Fruit fly (Drosophila melanogaster) whole organism, embryonic: ENCODE results near the gene GstZ1.

Source experiments
- Atf3 ChIP-seq: fragments of 200-800 bp; sonication (Bioruptor generic); optimal IDR thresholded peaks from 3 replicates; lab custom pipeline; 2016; ENCODE audit warnings: missing biosample characterization, missing genetic modification characterization
- Atf6 ChIP-seq: fragments of 200-800 bp; sonication (Bioruptor generic); IDR thresholded peaks from 2 replicates; pipeline ENCODE4 v1.3.6; 2022; ENCODE audit warnings: missing biosample characterization, missing genetic modification characterization
- BEAF-32 ChIP-seq: fragments of 200-800 bp; sonication (Bioruptor generic); optimal IDR thresholded peaks from 3 replicates; lab custom pipeline; 2017; ENCODE audit warnings: missing biosample characterization, missing genetic modification characterization, mild to moderate bottlenecking, moderate library complexity, missing genetic modification reagents
- CG10274 ChIP-seq: fragments of 200-800 bp; sonication (Bioruptor generic); optimal IDR thresholded peaks from 3 replicates; lab custom pipeline; 2017; ENCODE audit warnings: missing biosample characterization, mild to moderate bottlenecking, missing genetic modification characterization
- CG10321 ChIP-seq: fragments of 200-800 bp; sonication (Bioruptor generic); IDR thresholded peaks from 2 replicates; pipeline ENCODE4 v1.3.6; 2022; ENCODE audit warnings: missing biosample characterization, missing genetic modification characterization
- CG11093 ChIP-seq: fragments of 200-800 bp; sonication (Bioruptor generic); IDR thresholded peaks from 3 replicates; pipeline ENCODE4 v1.3.6; 2022; ENCODE audit warnings: missing biosample characterization, missing genetic modification characterization
- CG12391 ChIP-seq: fragments of 200-800 bp; sonication (Bioruptor generic); optimal IDR thresholded peaks from 3 replicates; lab custom pipeline; 2018; ENCODE audit warnings: missing biosample characterization, mild to moderate bottlenecking, missing genetic modification characterization, moderate library complexity
- CG13287 ChIP-seq: fragments of 200-800 bp; sonication (Bioruptor generic); IDR thresholded peaks from 2 replicates; pipeline ENCODE4 v1.3.6; 2022; ENCODE audit warnings: missing biosample characterization, missing genetic modification characterization; ENCODE audit not compliant: partially characterized antibody
- CG13775 ChIP-seq: fragments of 200-800 bp; sonication (Bioruptor generic); optimal IDR thresholded peaks from 3 replicates; lab custom pipeline; 2017; ENCODE audit warnings: missing biosample characterization, mild to moderate bottlenecking, missing genetic modification characterization
- CG14441 ChIP-seq: fragments of 200-800 bp; sonication (Bioruptor generic); IDR thresholded peaks from 2 replicates; pipeline ENCODE4 v1.3.6; 2022; ENCODE audit warnings: missing biosample characterization, missing genetic modification characterization
- CG15479 ChIP-seq: fragments of 200-800 bp; sonication (Bioruptor generic); optimal IDR thresholded peaks from 3 replicates; lab custom pipeline; 2019; ENCODE audit warnings: missing biosample characterization, mild to moderate bottlenecking, missing genetic modification characterization, moderate library complexity
- CG18011 ChIP-seq: fragments of 200-800 bp; sonication (Bioruptor generic); optimal IDR thresholded peaks from 2 replicates; lab custom pipeline; 2017; ENCODE audit warnings: missing biosample characterization, missing genetic modification characterization, mild to moderate bottlenecking, moderate library complexity, missing genotype
- CG34422 ChIP-seq: fragments of 200-800 bp; sonication (Bioruptor generic); IDR thresholded peaks from 3 replicates; pipeline ENCODE4 v1.3.6; 2022; ENCODE audit warnings: missing biosample characterization, missing genetic modification characterization
- CG4404 ChIP-seq: fragments of 200-800 bp; sonication (Bioruptor generic); IDR thresholded peaks from 2 replicates; pipeline ENCODE4 v1.3.6; 2022; ENCODE audit warnings: missing biosample characterization, missing genetic modification characterization
- CG5953 ChIP-seq: fragments of 200-800 bp; sonication (Bioruptor generic); IDR thresholded peaks from 2 replicates; pipeline ENCODE4 v1.3.6; 2022; ENCODE audit warnings: missing biosample characterization, missing genetic modification characterization
- CG6175 ChIP-seq: fragments of 200-800 bp; sonication (Bioruptor generic); IDR thresholded peaks from 3 replicates; pipeline ENCODE4 v1.3.6; 2022; ENCODE audit warnings: missing biosample characterization, missing genetic modification characterization
- CG6689 ChIP-seq: fragments of 200-800 bp; sonication (Bioruptor generic); IDR thresholded peaks from 2 replicates; pipeline ENCODE4 v1.3.6; 2022; ENCODE audit warnings: missing biosample characterization, missing genetic modification characterization
- CG7928 ChIP-seq: fragments of 200-800 bp; sonication (Bioruptor generic); optimal IDR thresholded peaks from 2 replicates; lab custom pipeline; 2017; ENCODE audit warnings: missing biosample characterization, mild to moderate bottlenecking, missing genetic modification characterization
- CG8290 ChIP-seq, 3 experiments: fragments of 200-800 bp; sonication (Bioruptor generic); optimal IDR thresholded peaks; 2 replicates each; lab custom pipeline; 2016 to 2019; ENCODE audit warnings: missing biosample characterization in 3 of 3, missing genetic modification characterization in 3 of 3, mild to moderate bottlenecking in 2 of 3, moderate library complexity in 1 of 3
- CG8478 ChIP-seq: fragments of >200 bp; optimal IDR thresholded peaks from 2 replicates; lab custom pipeline; 2018
- CG9727 ChIP-seq: fragments of 200-800 bp; sonication (Bioruptor generic); optimal IDR thresholded peaks from 3 replicates; lab custom pipeline; 2017; ENCODE audit warnings: missing biosample characterization, mild to moderate bottlenecking, missing genetic modification characterization
- CoRest ChIP-seq: fragments of 200-800 bp; sonication (Bioruptor generic); optimal IDR thresholded peaks from 3 replicates; lab custom pipeline; 2018; ENCODE audit warnings: missing biosample characterization, mild to moderate bottlenecking, missing genetic modification characterization, moderate library complexity
- CrebB ChIP-seq: fragments of 200-800 bp; sonication (Bioruptor generic); optimal IDR thresholded peaks from 3 replicates; lab custom pipeline; 2018; ENCODE audit warnings: missing biosample characterization, mild to moderate bottlenecking, missing genetic modification characterization
- D19A ChIP-seq: fragments of 200-800 bp; optimal IDR thresholded peaks from 3 replicates; lab custom pipeline; 2019; ENCODE audit warnings: missing biosample characterization, mild to moderate bottlenecking, missing genetic modification characterization, moderate library complexity
- Dek ChIP-seq: fragments of 200-800 bp; sonication (Bioruptor generic); optimal IDR thresholded peaks from 3 replicates; lab custom pipeline; 2019; ENCODE audit warnings: missing biosample characterization, mild to moderate bottlenecking, missing genetic modification characterization, moderate library complexity
- Dfd ChIP-seq, 2 experiments: fragments of >200 bp; optimal IDR thresholded peaks; 2 replicates each; lab custom pipeline; 2017; ENCODE audit warnings: missing biosample characterization in 2 of 2, missing genetic modification characterization in 2 of 2
- Ets65A ChIP-seq: fragments of 200-800 bp; sonication (Bioruptor generic); peaks from one replicate; lab custom pipeline; 2016; ENCODE audit warnings: missing biosample characterization, missing genetic modification characterization
- NfI ChIP-seq: fragments of 200-800 bp; sonication (Bioruptor generic); optimal IDR thresholded peaks from 3 replicates; lab custom pipeline; 2018; ENCODE audit warnings: missing biosample characterization, mild to moderate bottlenecking, missing genetic modification characterization, moderate library complexity
- Rx ChIP-seq: fragments of 200-800 bp; sonication (Bioruptor generic); IDR thresholded peaks from 2 replicates; pipeline ENCODE4 v1.3.6; 2022; ENCODE audit warnings: missing biosample characterization, missing genetic modification characterization
- Sin3A ChIP-seq: fragments of >200 bp; optimal IDR thresholded peaks from 2 replicates; lab custom pipeline; 2018
- Ssrp ChIP-seq: fragments of 200-800 bp; sonication (Bioruptor generic); optimal IDR thresholded peaks from 2 replicates; lab custom pipeline; 2018; ENCODE audit warnings: missing biosample characterization, mild to moderate bottlenecking, missing genetic modification characterization, moderate library complexity
- ash1 ChIP-seq: fragments of 200-800 bp; sonication (Bioruptor generic); optimal IDR thresholded peaks from 2 replicates; lab custom pipeline; 2018; ENCODE audit warnings: missing biosample characterization, mild to moderate bottlenecking, missing genetic modification characterization
- cad ChIP-seq: fragments of >200 bp; optimal IDR thresholded peaks from 2 replicates; lab custom pipeline; 2017; ENCODE audit warnings: missing biosample characterization, missing genetic modification characterization
- dmrt11E ChIP-seq: fragments of 200-800 bp; sonication (Bioruptor generic); optimal IDR thresholded peaks from 3 replicates; lab custom pipeline; 2018; ENCODE audit warnings: missing biosample characterization, mild to moderate bottlenecking, missing genetic modification characterization, moderate library complexity
- gsb ChIP-seq: fragments of 200-800 bp; sonication (Bioruptor generic); IDR thresholded peaks from 2 replicates; pipeline ENCODE4 v1.3.6; 2022; ENCODE audit warnings: missing biosample characterization, missing genetic modification characterization
- ken ChIP-seq: fragments of 200-800 bp; sonication (Bioruptor generic); IDR thresholded peaks from 3 replicates; pipeline ENCODE4 v1.3.6; 2022; ENCODE audit warnings: missing biosample characterization, missing genetic modification characterization
- lilli ChIP-seq: fragments of 200-800 bp; sonication (Bioruptor generic); optimal IDR thresholded peaks from 3 replicates; lab custom pipeline; 2016; ENCODE audit warnings: missing biosample characterization, missing genetic modification characterization
- sc ChIP-seq, 3 experiments: fragments of >200 bp in 2 of 3; fragments of 200-800 bp in 1 of 3; sonication (Bioruptor generic) in 1 of 3; optimal IDR thresholded peaks; 2 replicates in 2 of 3; 3 replicates in 1 of 3; lab custom pipeline; 2017; ENCODE audit warnings: mild to moderate bottlenecking in 1 of 3, missing biosample characterization in 1 of 3, missing genetic modification characterization in 1 of 3, missing genetic modification reagents in 1 of 3
- sens ChIP-seq: fragments of 200-800 bp; sonication (Bioruptor generic); peaks from one replicate; lab custom pipeline; 2016; ENCODE audit warnings: missing biosample characterization, missing genetic modification characterization
- shn ChIP-seq: fragments of 200-800 bp; sonication (Bioruptor generic); optimal IDR thresholded peaks from 3 replicates; lab custom pipeline; 2016; ENCODE audit warnings: missing biosample characterization, missing genetic modification characterization
- sim ChIP-seq: fragments of 200-800 bp; sonication (Bioruptor generic); IDR thresholded peaks from 2 replicates; pipeline ENCODE4 v1.3.6; 2022; ENCODE audit warnings: missing biosample characterization, missing genetic modification characterization
- sima ChIP-seq: fragments of 200-800 bp; sonication (Bioruptor generic); optimal IDR thresholded peaks from 2 replicates; lab custom pipeline; 2016; ENCODE audit warnings: missing biosample characterization, missing genetic modification characterization
- sisA ChIP-seq: fragments of 200-800 bp; sonication (Bioruptor generic); IDR thresholded peaks from 2 replicates; pipeline ENCODE4 v1.3.6; 2022; ENCODE audit warnings: missing biosample characterization, missing genetic modification characterization
- so ChIP-seq: fragments of 200-800 bp; sonication (Bioruptor generic); IDR thresholded peaks from 3 replicates; pipeline ENCODE4 v1.3.6; 2022; ENCODE audit warnings: missing biosample characterization, missing genetic modification characterization
- sob ChIP-seq: fragments of 200-800 bp; sonication (Bioruptor generic); IDR thresholded peaks from 2 replicates; pipeline ENCODE4 v1.3.6; 2022; ENCODE audit warnings: missing biosample characterization, missing genetic modification characterization
- sqz ChIP-seq: fragments of 200-800 bp; sonication (Bioruptor generic); optimal IDR thresholded peaks from 3 replicates; lab custom pipeline; 2018; ENCODE audit warnings: missing biosample characterization, mild to moderate bottlenecking, missing genetic modification characterization
- tx ChIP-seq: fragments of 200-800 bp; sonication (Bioruptor generic); optimal IDR thresholded peaks from 2 replicates; lab custom pipeline; 2016; ENCODE audit warnings: missing biosample characterization, missing genetic modification characterization
- wdn ChIP-seq: fragments of 200-800 bp; sonication (Bioruptor generic); IDR thresholded peaks from 2 replicates; pipeline ENCODE4 v1.3.6; 2022; ENCODE audit warnings: missing biosample characterization, missing genetic modification characterization

The GstZ1 gene

dm6 chr3R:9435898-9436297 lies 20.4 kb downstream of the GstZ1 start:
- peak; percentile 78 for TF ChIP-seq Ets65A (GFP tag; lab: Kevin White, UChicago)
- peak; percentile 53 for TF ChIP-seq sens (GFP tag; lab: Kevin White, UChicago)
- TF ChIP-seq CG6689 (GFP tag; lab: Robert Waterston, UW): no peak
- TF ChIP-seq Sin3A (lab: Kevin White, UChicago): no peak
- no peak for TF ChIP-seq shn (GFP tag; lab: Kevin White, UChicago)
- no peak for TF ChIP-seq CG7928 (GFP tag; lab: Kevin White, UChicago)

- peak; percentile 50; the same call in 1 of the 2 replicates for TF ChIP-seq CG4404 (GFP tag; lab: Robert Waterston, UW)
- peak; percentile 76 for TF ChIP-seq CG13775 (GFP tag; lab: Kevin White, UChicago)
- peak; percentile 75 for TF ChIP-seq wdn (GFP tag; lab: Robert Waterston, UW)
- TF ChIP-seq tx (GFP tag; lab: Kevin White, UChicago): peak; percentile 63
- peak; percentile 74; the same call in 2 of the 3 replicates for TF ChIP-seq CG11093 (GFP tag; lab: Robert Waterston, UW)
- peak; percentile 68 for TF ChIP-seq CG5953 (GFP tag; lab: Robert Waterston, UW)
- peak; percentile 79 for TF ChIP-seq Atf3
- TF ChIP-seq gsb (GFP tag; lab: Robert Waterston, UW): peak; percentile 76
- TF ChIP-seq sim: peak; percentile 57; the same call in 1 of the 2 replicates
- peak; percentile 59 for TF ChIP-seq dmrt11E (tag; lab: Kevin White, UChicago)
- TF ChIP-seq sisA (GFP tag; lab: Robert Waterston, UW): peak; percentile 50
- peak; percentile 89 for TF ChIP-seq CG34422 (GFP tag; lab: Robert Waterston, UW)
- peak; percentile 90 for TF ChIP-seq CG14441 (GFP tag; lab: Robert Waterston, UW)
- peak; percentile 83 for TF ChIP-seq ken (GFP tag; lab: Robert Waterston, UW)
- peak; percentile 69 for TF ChIP-seq CrebB (tag; lab: Kevin White, UChicago)
- TF ChIP-seq CG18011 (GFP tag; lab: Kevin White, UChicago): peak; percentile 52
- TF ChIP-seq Dek (tag; lab: Kevin White, UChicago): peak; percentile 87
- peak; percentile 91 for TF ChIP-seq CG12391 (tag; lab: Kevin White, UChicago)
- TF ChIP-seq sima (GFP tag; lab: Kevin White, UChicago): peak; percentile 75
- TF ChIP-seq CoRest (tag; lab: Kevin White, UChicago): peak; percentile 89
- TF ChIP-seq Atf6 (GFP tag; lab: Robert Waterston, UW): peak; percentile 91
- TF ChIP-seq so (GFP tag; lab: Robert Waterston, UW): peak; percentile 89
- TF ChIP-seq ash1: no peak
- peak; percentile 26 for TF ChIP-seq CG10274 (GFP tag; lab: Kevin White, UChicago)
- peak; percentile 62 for TF ChIP-seq Rx (GFP tag; lab: Robert Waterston, UW)
- no peak for TF ChIP-seq sc (optimal IDR thresholded peaks at IDR 0.05; lab: Kevin White, UChicago)
- TF ChIP-seq sc (GFP tag; optimal IDR thresholded peaks at IDR 0.05; lab: Kevin White, UChicago): peak; percentile 47
- no peak for TF ChIP-seq CG8478 (lab: Kevin White, UChicago)
- no peak for TF ChIP-seq BEAF-32 (GFP tag; lab: Kevin White, UChicago)
- TF ChIP-seq Ssrp: peak; percentile 83
- no peak for TF ChIP-seq CG13287 (GFP tag; lab: Robert Waterston, UW)
- no peak for TF ChIP-seq CG15479 (GFP tag; lab: Kevin White, UChicago)
- no peak for TF ChIP-seq cad
- peak; percentile 84 for TF ChIP-seq NfI (GFP tag; lab: Kevin White, UChicago)
- peak; percentile 81 for TF ChIP-seq D19A
- TF ChIP-seq CG6175 (GFP tag; lab: Robert Waterston, UW): peak; percentile 70
- TF ChIP-seq CG10321 (GFP tag; lab: Robert Waterston, UW): peak; percentile 65; the same call in 1 of the 2 replicates
- TF ChIP-seq Dfd (GFP tag; optimal IDR thresholded peaks at IDR 0.05; lab: Kevin White, UChicago): no peak
- TF ChIP-seq CG9727 (GFP tag; lab: Kevin White, UChicago): peak; percentile 84
- TF ChIP-seq CG8290 (GFP tag; optimal IDR thresholded peaks at IDR 0.05; lab: Kevin White, UChicago): peak; percentile 54
- TF ChIP-seq CG8290 (tag; optimal IDR thresholded peaks at IDR 0.05; lab: Kevin White, UChicago): peak in 1 of 2 experiments; percentile 18
- TF ChIP-seq sob (GFP tag; lab: Robert Waterston, UW): peak; percentile 92
- TF ChIP-seq sqz (GFP tag; lab: Kevin White, UChicago): peak; percentile 82
- peak; percentile 86 for TF ChIP-seq lilli
Observed at dm6 chr3R:9434543-9435407, 21.6 kb downstream of the GstZ1 start.
